Worm (Caenorhabditis elegans) whole organism, young adult: ENCODE measurements around the gene K08F8.7.

Experiments used
- C06A6.2 ChIP-seq: fragments of 200-800 bp; sonication (Bioruptor generic); conservative IDR thresholded peaks from 2 replicates; pipeline ENCODE4 v1.3.6; 2022; ENCODE audit warnings: missing genetic modification characterization, missing compliant biosample characterization
- D2030.7 ChIP-seq: fragments of 200-800 bp; sonication (Bioruptor generic); IDR thresholded peaks from 2 replicates; pipeline ENCODE4 v1.3.6; 2022; ENCODE audit warnings: missing genetic modification reagents, missing genetic modification characterization, missing compliant biosample characterization
- F22D6.2 ChIP-seq: sonication (generic microtip); optimal IDR thresholded peaks from 2 replicates; lab custom pipeline; 2016; ENCODE audit warnings: mild to moderate bottlenecking, missing genetic modification characterization, missing compliant biosample characterization
- F37B4.10 ChIP-seq: fragments of 200-800 bp; sonication (Bioruptor generic); IDR thresholded peaks from 2 replicates; pipeline ENCODE4 v1.3.6; 2022; ENCODE audit warnings: missing genetic modification characterization, missing compliant biosample characterization
- F39B2.1 ChIP-seq: fragments of 200-800 bp; sonication (Bioruptor generic); IDR thresholded peaks from 2 replicates; pipeline ENCODE4 v1.3.6; 2022; ENCODE audit warnings: missing genetic modification reagents, missing genetic modification characterization, missing compliant biosample characterization
- F55B11.4 ChIP-seq: sonication (generic microtip); optimal IDR thresholded peaks from 2 replicates; lab custom pipeline; 2016; ENCODE audit warnings: missing compliant biosample characterization, missing genetic modification characterization, borderline replicate concordance; ENCODE audit not compliant: insufficient read depth
- F57A8.1 ChIP-seq: fragments of 200-800 bp; sonication (Bioruptor generic); optimal IDR thresholded peaks from 2 replicates; lab custom pipeline; 2018; ENCODE audit warnings: mild to moderate bottlenecking, missing genetic modification characterization, moderate library complexity, missing compliant biosample characterization
- K11D2.4 ChIP-seq: fragments of 200-800 bp; sonication (Bioruptor generic); IDR thresholded peaks from 2 replicates; pipeline ENCODE4 v1.3.6; 2022; ENCODE audit warnings: missing genetic modification reagents, missing genetic modification characterization, missing compliant biosample characterization
- Y53F4B.3 ChIP-seq: fragments of 200-800 bp; sonication (Bioruptor generic); IDR thresholded peaks from 2 replicates; pipeline ENCODE4 v1.3.6; 2022; ENCODE audit warnings: missing genetic modification reagents, missing genetic modification characterization, missing compliant biosample characterization
- ama-1 ChIP-seq, 3 experiments: fragments of 150-350 bp in 1 of 3; sonication (generic microtip) in 2 of 3; optimal IDR thresholded peaks; 2 replicates each; lab custom pipeline; 2014 to 2018; ENCODE audit warnings: missing biosample characterization in 2 of 3, missing genetic modification characterization in 2 of 3, missing genetic modification reagents in 2 of 3
- attf-5 ChIP-seq: fragments of 200-800 bp; sonication (Bioruptor generic); optimal IDR thresholded peaks from 2 replicates; lab custom pipeline; 2018; ENCODE audit warnings: mild to moderate bottlenecking, missing genetic modification characterization, missing compliant biosample characterization
- attf-6 ChIP-seq: fragments of 200-800 bp; sonication (Bioruptor generic); IDR thresholded peaks from 2 replicates; pipeline ENCODE4 v1.3.6; 2022; ENCODE audit warnings: missing genetic modification reagents, missing genetic modification characterization, missing compliant biosample characterization
- bed-1 ChIP-seq: fragments of 200-800 bp; sonication (Bioruptor generic); IDR thresholded peaks from 2 replicates; pipeline ENCODE4 v1.3.6; 2022; ENCODE audit warnings: missing genetic modification reagents, missing genetic modification characterization, missing compliant biosample characterization
- ccch-3 ChIP-seq: fragments of 200-800 bp; sonication (Bioruptor generic); optimal IDR thresholded peaks from 2 replicates; lab custom pipeline; 2018; ENCODE audit warnings: mild to moderate bottlenecking, missing genetic modification characterization, missing compliant biosample characterization
- cebp-2 ChIP-seq: fragments of 200-800 bp; sonication (Bioruptor generic); IDR thresholded peaks from 2 replicates; pipeline ENCODE4 v1.3.6; 2022; ENCODE audit warnings: missing genetic modification characterization, missing compliant biosample characterization
- ceh-100 ChIP-seq: fragments of 200-800 bp; sonication (Bioruptor generic); IDR thresholded peaks from 2 replicates; pipeline ENCODE4 v1.3.6; 2022; ENCODE audit warnings: missing genetic modification reagents, missing genetic modification characterization, missing compliant biosample characterization
- dpff-1 ChIP-seq: sonication (generic microtip); optimal IDR thresholded peaks from 2 replicates; lab custom pipeline; 2017; ENCODE audit warnings: mild to moderate bottlenecking, missing genetic modification characterization, missing compliant biosample characterization
- dpl-1 ChIP-seq: fragments of 150-350 bp; optimal IDR thresholded peaks from 2 replicates; lab custom pipeline; 2014; ENCODE audit warnings: missing biosample characterization, missing genetic modification reagents, missing genetic modification characterization
- egl-44 ChIP-seq: fragments of 200-800 bp; sonication (Bioruptor generic); IDR thresholded peaks from 2 replicates; pipeline ENCODE4 v1.3.6; 2022; ENCODE audit warnings: missing genetic modification reagents, missing genetic modification characterization, missing compliant biosample characterization
- egrh-3 ChIP-seq: fragments of 200-800 bp; sonication (Bioruptor generic); IDR thresholded peaks from 2 replicates; pipeline ENCODE4 v1.3.6; 2022; ENCODE audit warnings: missing genetic modification reagents, missing genetic modification characterization, missing compliant biosample characterization
- gei-17 ChIP-seq: fragments of 200-800 bp; sonication (Bioruptor generic); optimal IDR thresholded peaks from 2 replicates; lab custom pipeline; 2018; ENCODE audit warnings: mild to moderate bottlenecking, missing genetic modification characterization, missing compliant biosample characterization
- hmg-1.2 ChIP-seq: fragments of 200-800 bp; sonication (Bioruptor generic); IDR thresholded peaks from 2 replicates; pipeline ENCODE4 v1.3.6; 2022; ENCODE audit warnings: missing genetic modification reagents, missing genetic modification characterization, missing compliant biosample characterization
- hmg-20 ChIP-seq: fragments of 200-800 bp; sonication (Bioruptor generic); IDR thresholded peaks from 2 replicates; pipeline ENCODE4 v1.3.6; 2022; ENCODE audit warnings: missing genetic modification reagents, missing genetic modification characterization, missing compliant biosample characterization
- hrde-1 ChIP-seq: sonication (generic microtip); optimal IDR thresholded peaks from 2 replicates; lab custom pipeline; 2016; ENCODE audit warnings: missing genetic modification characterization, mild to moderate bottlenecking, missing compliant biosample characterization, moderate library complexity, missing genotype, missing genetic modification reagents, borderline replicate concordance
- hsf-1 ChIP-seq: fragments of 200-800 bp; sonication (Bioruptor generic); IDR thresholded peaks from 2 replicates; pipeline ENCODE4 v1.3.6; 2022; ENCODE audit warnings: missing genetic modification reagents, missing genetic modification characterization, missing compliant biosample characterization
- let-526 ChIP-seq: fragments of 200-800 bp; sonication (Bioruptor generic); IDR thresholded peaks from 2 replicates; pipeline ENCODE4 v1.3.6; 2022; ENCODE audit warnings: missing genetic modification reagents, missing genetic modification characterization, missing compliant biosample characterization
- lin-26 ChIP-seq: fragments of 200-800 bp; sonication (Bioruptor generic); IDR thresholded peaks from 2 replicates; pipeline ENCODE4 v1.3.6; 2022; ENCODE audit warnings: missing genetic modification reagents, missing genetic modification characterization, missing compliant biosample characterization
- lin-40 ChIP-seq: sonication (generic microtip); optimal IDR thresholded peaks from 2 replicates; lab custom pipeline; 2016; ENCODE audit warnings: missing genetic modification characterization, mild to moderate bottlenecking, missing compliant biosample characterization, missing genotype, missing genetic modification reagents
- lir-1 ChIP-seq: fragments of 200-800 bp; sonication (Bioruptor generic); conservative IDR thresholded peaks from 2 replicates; pipeline ENCODE4 v1.3.6; 2022; ENCODE audit warnings: missing genetic modification reagents, missing genetic modification characterization, missing compliant biosample characterization
- lsl-1 ChIP-seq: fragments of 200-800 bp; sonication (Bioruptor generic); optimal IDR thresholded peaks from 2 replicates; lab custom pipeline; 2018; ENCODE audit warnings: mild to moderate bottlenecking, missing genetic modification characterization, moderate library complexity, missing compliant biosample characterization
- mcd-1 ChIP-seq: fragments of 200-800 bp; sonication (Bioruptor generic); IDR thresholded peaks from 2 replicates; pipeline ENCODE4 v1.3.6; 2022; ENCODE audit warnings: missing genetic modification reagents, missing genetic modification characterization, missing compliant biosample characterization
- nfyb-1 ChIP-seq: fragments of 200-800 bp; sonication (Bioruptor generic); IDR thresholded peaks from 2 replicates; pipeline ENCODE4 v1.3.6; 2022; ENCODE audit warnings: missing genetic modification reagents, missing genetic modification characterization, missing compliant biosample characterization
- nhr-27 ChIP-seq: fragments of 200-800 bp; sonication (Bioruptor generic); optimal IDR thresholded peaks from 2 replicates; lab custom pipeline; 2018; ENCODE audit warnings: mild to moderate bottlenecking, missing genetic modification characterization, moderate library complexity, missing compliant biosample characterization
- sea-2 ChIP-seq: fragments of 200-800 bp; sonication (Bioruptor generic); IDR thresholded peaks from 2 replicates; pipeline ENCODE4 v1.3.6; 2022; ENCODE audit warnings: missing genetic modification characterization, missing compliant biosample characterization
- snpc-3.4 ChIP-seq: sonication (generic microtip); optimal IDR thresholded peaks from 2 replicates; lab custom pipeline; 2017; ENCODE audit warnings: missing genetic modification characterization, mild to moderate bottlenecking, missing compliant biosample characterization, antibody characterized with exemption, moderate library complexity, missing genotype, missing genetic modification reagents
- somi-1 ChIP-seq: fragments of 200-800 bp; sonication (Bioruptor generic); optimal IDR thresholded peaks from 2 replicates; lab custom pipeline; 2018; ENCODE audit warnings: mild to moderate bottlenecking, missing genetic modification characterization, missing compliant biosample characterization
- sptf-2 ChIP-seq: fragments of 200-800 bp; sonication (Bioruptor generic); optimal IDR thresholded peaks from 2 replicates; lab custom pipeline; 2018; ENCODE audit warnings: mild to moderate bottlenecking, missing genetic modification characterization, missing compliant biosample characterization
- tbp1 ChIP-seq: fragments of 200-800 bp; sonication (Bioruptor generic); optimal IDR thresholded peaks from 2 replicates; lab custom pipeline; 2018; ENCODE audit warnings: mild to moderate bottlenecking, missing genetic modification characterization, missing compliant biosample characterization
- tbx-9 ChIP-seq: sonication (generic microtip); optimal IDR thresholded peaks from 2 replicates; lab custom pipeline; 2016; ENCODE audit warnings: borderline replicate concordance, missing genetic modification characterization, inconsistent platforms, missing compliant biosample characterization
- zfh-2 ChIP-seq: fragments of 200-800 bp; sonication (Bioruptor generic); conservative IDR thresholded peaks from 2 replicates; pipeline ENCODE4 v1.3.6; 2022; ENCODE audit warnings: missing genetic modification reagents, missing genetic modification characterization, missing compliant biosample characterization
- ztf-18 ChIP-seq: sonication (generic microtip); optimal IDR thresholded peaks from 2 replicates; lab custom pipeline; 2016; ENCODE audit warnings: missing genotype, mild to moderate bottlenecking, missing genetic modification characterization, missing compliant biosample characterization
- ztf-26 ChIP-seq: sonication (generic microtip); optimal IDR thresholded peaks from 2 replicates; lab custom pipeline; 2017; ENCODE audit warnings: missing genetic modification characterization, missing compliant biosample characterization
- ztf-6 ChIP-seq: fragments of 200-800 bp; sonication (Bioruptor generic); IDR thresholded peaks from 2 replicates; pipeline ENCODE4 v1.3.6; 2022; ENCODE audit warnings: missing genetic modification reagents, missing genetic modification characterization, missing compliant biosample characterization

The K08F8.7 gene

DNA sequence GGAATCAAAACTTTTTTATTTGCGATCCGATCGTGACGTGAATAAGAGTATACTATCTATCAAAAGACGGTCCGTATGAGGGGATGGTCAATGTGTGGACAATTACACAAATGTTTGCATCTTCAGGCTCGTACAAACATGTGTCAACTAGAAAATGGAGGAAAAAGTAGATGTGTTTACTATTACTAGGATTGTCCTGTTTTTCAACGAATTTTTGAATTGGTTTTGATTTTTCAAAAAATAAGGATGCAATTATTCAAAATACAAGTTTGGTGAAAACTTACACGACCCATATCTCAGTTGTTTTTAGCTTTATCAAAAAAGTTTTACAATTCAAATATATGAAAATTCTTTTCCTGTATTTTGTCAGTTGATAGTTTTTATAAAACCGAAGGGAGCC lies at the start of gene K08F8.7:
Gene K08F8.7 (minus strand): TSS at position 101 of the 400 bp plus-strand sequence.
- no peak for TF ChIP-seq ztf-18 (tag; lab: Kevin White, UChicago)
- no peak for TF ChIP-seq C06A6.2
- no peak for TF ChIP-seq gei-17 (GFP tag; lab: Kevin White, UChicago)
- no peak for TF ChIP-seq tbx-9 (tag; lab: Kevin White, UChicago)
- no peak for TF ChIP-seq sea-2 (GFP tag; lab: Robert Waterston, UW)
- no peak for TF ChIP-seq lsl-1 (GFP tag; lab: Kevin White, UChicago)
- TF ChIP-seq egrh-3 (GFP tag; lab: Robert Waterston, UW), result no peak
- TF ChIP-seq F22D6.2 (tag; lab: Kevin White, UChicago), result no peak
- no peak for TF ChIP-seq F37B4.10
- no peak for TF ChIP-seq ama-1 (optimal IDR thresholded peaks at IDR 0.05; lab: Kevin White, UChicago)
- TF ChIP-seq ama-1 (GFP tag; optimal IDR thresholded peaks at IDR 0.05; lab: Kevin White, UChicago), result no peak

DNA sequence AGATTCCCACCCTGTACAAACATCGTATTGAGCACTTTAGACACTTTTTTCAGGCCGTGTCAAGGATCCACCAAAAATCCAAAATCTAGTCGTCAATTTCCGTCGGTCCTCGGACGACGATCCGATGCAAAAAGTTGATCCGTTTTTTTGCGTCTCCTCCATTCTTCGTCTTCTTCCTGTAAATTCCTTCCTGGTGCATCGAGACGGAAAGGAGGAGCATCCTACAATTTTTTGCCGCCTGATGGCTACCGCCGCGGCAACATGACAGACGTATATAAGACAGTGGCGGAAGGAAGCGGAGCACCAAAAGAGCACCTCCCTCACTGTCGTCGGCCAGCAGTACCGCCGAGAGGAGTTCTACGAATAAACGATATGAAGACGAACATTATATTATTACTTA lies 45.7 kb upstream of the K08F8.7 start, which contains the start of gene appg-2:
Gene appg-2 (plus strand): TSS at position 301 of the 400 bp plus-strand sequence.
- TF ChIP-seq zfh-2 (GFP tag; lab: Robert Waterston, UW) (0 out of 2 replicates have a peak, but pooled peaks have one; percentile 17), lir-1 (GFP tag; lab: Robert Waterston, UW) (no peak)

DNA sequence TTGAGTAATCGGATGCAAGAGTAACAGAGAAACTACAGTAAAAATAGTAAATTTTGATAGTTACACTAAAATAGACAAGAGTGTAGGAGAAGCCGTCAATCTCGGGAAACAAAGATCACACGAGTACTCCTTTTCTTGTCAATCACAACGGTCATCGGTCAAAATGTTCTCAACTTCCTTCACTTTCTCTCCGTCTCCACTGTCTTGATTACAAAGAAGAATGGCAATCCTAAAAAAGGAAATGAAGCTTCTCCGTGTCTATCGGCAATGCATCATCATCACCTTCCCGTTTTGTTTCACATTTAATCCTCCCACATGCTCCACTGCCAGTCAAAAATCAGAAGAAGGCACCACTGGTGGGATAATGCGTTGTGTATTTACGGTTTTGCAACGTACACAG lies 44.6 kb upstream of the K08F8.7 start:
- TF ChIP-seq cebp-2, result 0 out of 2 replicates have a peak, but pooled peaks have one; percentile 31
- TF ChIP-seq lin-26, result no peak

DNA sequence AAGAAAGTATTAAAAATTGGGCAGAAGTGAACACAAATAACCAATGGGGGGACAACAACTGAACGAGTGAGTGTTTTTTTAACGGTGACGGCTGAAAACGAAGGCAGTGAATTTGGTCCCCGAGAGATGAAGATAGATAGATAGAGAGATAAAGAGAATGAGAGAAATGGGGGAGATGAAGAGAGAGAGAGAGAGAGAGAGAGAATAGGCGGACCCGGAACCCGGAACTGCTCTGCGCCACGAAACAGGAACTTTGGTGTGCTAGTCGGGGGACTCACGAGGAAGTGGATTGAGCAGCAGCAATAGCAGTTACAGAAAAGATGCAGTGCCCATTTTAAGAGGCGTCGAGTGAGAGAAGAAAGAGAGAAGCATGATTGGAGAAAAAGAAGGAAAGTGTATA lies 41.2 kb upstream of the K08F8.7 start:
- TF ChIP-seq hrde-1 (no peak), K11D2.4 (GFP tag; lab: Robert Waterston, UW) (no peak), egrh-3 (GFP tag; lab: Robert Waterston, UW) (peak; percentile 41; the same call in 1 of the 2 replicates), F57A8.1 (GFP tag; lab: Kevin White, UChicago) (no peak), hsf-1 (GFP tag; lab: Robert Waterston, UW) (no peak), sptf-2 (GFP tag; lab: Kevin White, UChicago) (no peak), Y53F4B.3 (GFP tag; lab: Robert Waterston, UW) (no peak), bed-1 (no peak), nfyb-1 (no peak), ccch-3 (no peak), somi-1 (GFP tag; lab: Kevin White, UChicago) (peak; percentile 63), D2030.7 (GFP tag; lab: Robert Waterston, UW) (no peak), attf-6 (GFP tag; lab: Robert Waterston, UW) (no peak), hmg-1.2 (no peak), hmg-20 (GFP tag; lab: Robert Waterston, UW) (0 out of 2 replicates have a peak, but pooled peaks have one; percentile 17), attf-5 (GFP tag; lab: Kevin White, UChicago) (peak; percentile 26), F22D6.2 (tag; lab: Kevin White, UChicago) (no peak), dpff-1 (tag; lab: Kevin White, UChicago) (no peak), ztf-26 (tag; lab: Kevin White, UChicago) (no peak), dpl-1 (GFP tag; lab: Kevin White, UChicago) (no peak), ztf-6 (GFP tag; lab: Robert Waterston, UW) (no peak), lin-26 (no peak), tbp1 (GFP tag; lab: Kevin White, UChicago) (no peak), let-526 (GFP tag; lab: Robert Waterston, UW) (no peak), ceh-100 (GFP tag; lab: Robert Waterston, UW) (no peak), F55B11.4 (tag; lab: Kevin White, UChicago) (no peak), mcd-1 (GFP tag; lab: Robert Waterston, UW) (no peak), lin-40 (no peak), C06A6.2 (0 out of 2 replicates have a peak, but pooled peaks have one; percentile 17), snpc-3.4 (tag; lab: Kevin White, UChicago) (no peak), F39B2.1 (GFP tag; lab: Robert Waterston, UW) (no peak), egl-44 (GFP tag; lab: Robert Waterston, UW) (no peak), nhr-27 (no peak)
